Worm (Caenorhabditis elegans) whole organism, L2 larva: Measurements from ENCODE around the gene rft-2.

Experiments used
- C34F6.9 ChIP-seq: fragments of 150-350 bp; optimal IDR thresholded peaks from 2 replicates; lab custom pipeline; 2014; ENCODE audit warnings: missing biosample characterization, missing genetic modification characterization
- F13H6.1 ChIP-seq: sonication (generic microtip); optimal IDR thresholded peaks from 2 replicates; lab custom pipeline; 2016; ENCODE audit warnings: missing genetic modification characterization, missing compliant biosample characterization
- R02D3.7 ChIP-seq: fragments of 150-350 bp; optimal IDR thresholded peaks from 2 replicates; lab custom pipeline; 2014; ENCODE audit warnings: missing biosample characterization, missing genetic modification characterization
- Y55F3AM.14 ChIP-seq: fragments of 200-800 bp; sonication (Bioruptor generic); optimal IDR thresholded peaks from 2 replicates; lab custom pipeline; 2018; ENCODE audit warnings: mild to moderate bottlenecking, missing genetic modification characterization, missing compliant biosample characterization
- alr-1 ChIP-seq: fragments of 150-350 bp; optimal IDR thresholded peaks from 2 replicates; lab custom pipeline; 2014; ENCODE audit warnings: missing biosample characterization, missing genetic modification characterization
- aly-2 ChIP-seq: fragments of 150-350 bp; optimal IDR thresholded peaks from 2 replicates; lab custom pipeline; 2014; ENCODE audit warnings: missing biosample characterization, missing genetic modification characterization
- ama-1 ChIP-seq: fragments of 150-350 bp; optimal IDR thresholded peaks from 2 replicates; lab custom pipeline; 2018; ENCODE audit warnings: inconsistent platforms
- blmp-1 ChIP-seq: sonication (generic microtip); optimal IDR thresholded peaks from 2 replicates; lab custom pipeline; 2017; ENCODE audit warnings: missing genetic modification characterization, mild to moderate bottlenecking, missing compliant biosample characterization, antibody characterized with exemption, moderate library complexity; ENCODE audit not compliant: insufficient read depth
- ceh-16 ChIP-seq: fragments of 150-350 bp; optimal IDR thresholded peaks from 2 replicates; lab custom pipeline; 2014; ENCODE audit warnings: missing biosample characterization, missing genetic modification characterization
- ceh-82 ChIP-seq: fragments of 150-350 bp; optimal IDR thresholded peaks from 2 replicates; lab custom pipeline; 2014; ENCODE audit warnings: missing biosample characterization, missing genetic modification characterization
- crh-2 ChIP-seq: sonication (generic microtip); optimal IDR thresholded peaks from 2 replicates; lab custom pipeline; 2017; ENCODE audit warnings: missing biosample characterization, missing genetic modification characterization
- dmd-4 ChIP-seq: sonication (generic microtip); optimal IDR thresholded peaks from 2 replicates; lab custom pipeline; 2017; ENCODE audit warnings: missing biosample characterization, missing genetic modification characterization
- egl-27 ChIP-seq: sonication (generic microtip); optimal IDR thresholded peaks from 3 replicates; lab custom pipeline; 2017; ENCODE audit warnings: missing biosample characterization, missing genetic modification reagents, missing genetic modification characterization
- elt-1 ChIP-seq: fragments of 150-350 bp; optimal IDR thresholded peaks from 2 replicates; lab custom pipeline; 2014; ENCODE audit warnings: missing biosample characterization, missing genetic modification characterization
- elt-3 ChIP-seq: sonication (generic microtip); optimal IDR thresholded peaks from 2 replicates; lab custom pipeline; 2017; ENCODE audit warnings: missing biosample characterization, missing genetic modification characterization
- fos-1 ChIP-seq: fragments of 150-350 bp; optimal IDR thresholded peaks from 2 replicates; lab custom pipeline; 2014; ENCODE audit warnings: missing biosample characterization, missing genetic modification characterization
- gmeb-1 ChIP-seq: fragments of 150-350 bp; optimal IDR thresholded peaks from 2 replicates; lab custom pipeline; 2014; ENCODE audit warnings: missing biosample characterization, missing genetic modification characterization
- lin-11 ChIP-seq: fragments of 150-350 bp; sonication (generic microtip); optimal IDR thresholded peaks from 2 replicates; lab custom pipeline; 2014; ENCODE audit warnings: missing biosample characterization, missing genetic modification characterization, inconsistent platforms, mixed read lengths
- lin-13 ChIP-seq: fragments of 150-350 bp; optimal IDR thresholded peaks from 2 replicates; lab custom pipeline; 2014; ENCODE audit warnings: missing biosample characterization, missing genetic modification reagents, missing genetic modification characterization
- lsy-2 ChIP-seq, 2 experiments: fragments of 150-350 bp in 1 of 2; sonication (generic microtip) in 1 of 2; optimal IDR thresholded peaks; 2 replicates each; lab custom pipeline; 2014 to 2017; ENCODE audit warnings: missing biosample characterization in 2 of 2, missing genetic modification characterization in 2 of 2
- mab-5 ChIP-seq: fragments of 150-350 bp; optimal IDR thresholded peaks from 2 replicates; lab custom pipeline; 2014; ENCODE audit warnings: missing biosample characterization, missing genetic modification characterization
- mbf-1 ChIP-seq: sonication (generic microtip); optimal IDR thresholded peaks from 2 replicates; lab custom pipeline; 2017; ENCODE audit warnings: missing biosample characterization, missing genetic modification characterization
- mdl-1 ChIP-seq, 2 experiments: fragments of 150-350 bp in 1 of 2; sonication (generic microtip) in 1 of 2; optimal IDR thresholded peaks; 2 replicates each; lab custom pipeline; 2017; ENCODE audit warnings: missing biosample characterization in 2 of 2, missing genetic modification characterization in 2 of 2
- nhr-10 ChIP-seq: sonication (generic microtip); optimal IDR thresholded peaks from 2 replicates; lab custom pipeline; 2017; ENCODE audit warnings: missing biosample characterization, missing genetic modification characterization
- nhr-11 ChIP-seq: fragments of 150-350 bp; optimal IDR thresholded peaks from 2 replicates; lab custom pipeline; 2014; ENCODE audit warnings: missing biosample characterization, missing genetic modification characterization
- nhr-12 ChIP-seq: fragments of 150-350 bp; optimal IDR thresholded peaks from 2 replicates; lab custom pipeline; 2014; ENCODE audit warnings: missing biosample characterization, missing genetic modification characterization
- nhr-129 ChIP-seq: fragments of 150-350 bp; optimal IDR thresholded peaks from 2 replicates; lab custom pipeline; 2014; ENCODE audit warnings: missing biosample characterization, missing genetic modification characterization
- nhr-21 ChIP-seq: fragments of 150-350 bp; optimal IDR thresholded peaks from 2 replicates; lab custom pipeline; 2014; ENCODE audit warnings: missing biosample characterization, missing genetic modification characterization
- nhr-23 ChIP-seq: fragments of 150-350 bp; optimal IDR thresholded peaks from 2 replicates; lab custom pipeline; 2014; ENCODE audit warnings: missing biosample characterization, missing genetic modification reagents, missing genetic modification characterization
- nhr-237 ChIP-seq: fragments of 150-350 bp; optimal IDR thresholded peaks from 2 replicates; lab custom pipeline; 2014; ENCODE audit warnings: missing biosample characterization, missing genetic modification characterization
- nhr-25 ChIP-seq: fragments of 150-350 bp; sonication (generic microtip); optimal IDR thresholded peaks from 3 replicates; lab custom pipeline; 2014; ENCODE audit warnings: missing biosample characterization, missing genetic modification characterization
- nhr-6 ChIP-seq: fragments of 150-350 bp; optimal IDR thresholded peaks from 2 replicates; lab custom pipeline; 2014; ENCODE audit warnings: missing biosample characterization, missing genetic modification characterization
- nhr-77 ChIP-seq: fragments of 150-350 bp; optimal IDR thresholded peaks from 2 replicates; lab custom pipeline; 2014; ENCODE audit warnings: missing biosample characterization, missing genetic modification characterization
- peb-1 ChIP-seq: fragments of 150-350 bp; optimal IDR thresholded peaks from 2 replicates; lab custom pipeline; 2014; ENCODE audit warnings: missing biosample characterization, missing genetic modification characterization
- sem-4 ChIP-seq: fragments of 150-350 bp; optimal IDR thresholded peaks from 2 replicates; lab custom pipeline; 2014; ENCODE audit warnings: missing biosample characterization, missing genetic modification reagents, missing genetic modification characterization
- skn-1 ChIP-seq: sonication (generic microtip); optimal IDR thresholded peaks from 2 replicates; lab custom pipeline; 2017; ENCODE audit warnings: missing biosample characterization, missing genetic modification characterization
- sma-3 ChIP-seq: sonication (generic microtip); optimal IDR thresholded peaks from 2 replicates; lab custom pipeline; 2016; ENCODE audit warnings: missing genetic modification reagents, missing genetic modification characterization, missing compliant biosample characterization
- sma-9 ChIP-seq, 2 experiments: fragments of 150-350 bp in 1 of 2; sonication (generic microtip) in 1 of 2; optimal IDR thresholded peaks; 2 replicates each; lab custom pipeline; 2014 to 2016; ENCODE audit warnings: missing genetic modification characterization in 2 of 2, mild to moderate bottlenecking in 1 of 2, missing biosample characterization in 1 of 2, missing compliant biosample characterization in 1 of 2, missing genetic modification reagents in 1 of 2, moderate library complexity in 1 of 2
- snpc-4 ChIP-seq: fragments of 150-350 bp; optimal IDR thresholded peaks from 2 replicates; lab custom pipeline; 2014; ENCODE audit warnings: missing biosample characterization, missing genetic modification characterization
- unc-39 ChIP-seq: fragments of 150-350 bp; optimal IDR thresholded peaks from 2 replicates; lab custom pipeline; 2014; ENCODE audit warnings: missing biosample characterization, missing genetic modification characterization
- unc-55 ChIP-seq: fragments of 150-350 bp; sonication (generic microtip); optimal IDR thresholded peaks from 3 replicates; lab custom pipeline; 2014; ENCODE audit warnings: missing biosample characterization, missing genetic modification reagents, missing genetic modification characterization
- unc-62 ChIP-seq: fragments of 150-350 bp; optimal IDR thresholded peaks from 2 replicates; lab custom pipeline; 2014; ENCODE audit warnings: missing biosample characterization, missing genetic modification reagents, missing genetic modification characterization
- zag-1 ChIP-seq: fragments of 150-350 bp; optimal IDR thresholded peaks from 2 replicates; lab custom pipeline; 2014; ENCODE audit warnings: missing biosample characterization, missing genetic modification characterization
- ztf-1 ChIP-seq: fragments of 200-800 bp; sonication (Bioruptor generic); conservative IDR thresholded peaks from 2 replicates; pipeline ENCODE4 v1.3.6; 2022; ENCODE audit warnings: missing genetic modification characterization, missing compliant biosample characterization
- ztf-11 ChIP-seq: sonication (generic microtip); optimal IDR thresholded peaks from 2 replicates; lab custom pipeline; 2017; ENCODE audit warnings: missing biosample characterization, missing genetic modification characterization

The rft-2 gene

DNA sequence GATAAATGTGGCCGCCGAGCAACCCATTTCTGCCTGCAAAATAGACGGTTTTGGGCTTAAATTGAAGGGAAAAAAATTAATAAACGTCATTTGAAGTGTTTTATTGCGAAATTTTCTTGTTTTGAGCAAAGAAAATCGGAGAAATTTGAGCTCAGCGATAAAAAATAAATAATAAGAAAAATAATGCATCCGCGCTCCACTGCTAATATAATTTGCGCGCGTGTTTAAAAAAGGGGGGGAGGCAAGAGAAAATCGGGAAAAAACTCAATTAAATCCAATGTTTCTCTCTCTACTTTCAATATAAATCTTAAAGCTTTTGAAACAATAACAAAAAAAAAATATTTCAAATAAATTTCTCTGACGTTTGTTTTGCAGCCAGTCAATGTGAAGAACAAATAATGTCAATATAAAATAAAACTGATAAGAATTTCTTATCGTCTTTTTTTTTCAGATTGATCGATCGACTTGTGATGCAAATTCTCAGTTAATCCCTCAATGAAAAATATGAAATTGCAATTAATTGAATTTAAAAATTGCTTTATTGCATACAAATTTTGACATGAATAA is at the start of gene rft-2:
TSS of gene rft-2 (minus strand) at position 41 of the 567 bp plus-strand sequence.
- TF ChIP-seq ztf-11 (tag; lab: Kevin White, UChicago) (no peak), alr-1 (tag; lab: Kevin White, UChicago) (no peak), elt-3 (tag; lab: Kevin White, UChicago) (no peak), R02D3.7 (tag; lab: Kevin White, UChicago) (no peak), C34F6.9 (tag; lab: Kevin White, UChicago) (peak; percentile 52), mdl-1 (tag; optimal IDR thresholded peaks at IDR 0.05; lab: Kevin White, UChicago) (no peak), nhr-10 (tag; lab: Kevin White, UChicago) (no peak), lin-13 (peak; percentile 62), ztf-1 (GFP tag; lab: Robert Waterston, UW) (no peak), blmp-1 (tag; lab: Kevin White, UChicago) (no peak), zag-1 (tag; lab: Kevin White, UChicago) (no peak), sma-3 (GFP tag; lab: Kevin White, UChicago) (peak; percentile 13), mab-5 (peak; percentile 11), lin-11 (no peak), nhr-11 (tag; lab: Kevin White, UChicago) (no peak), lsy-2 (tag; optimal IDR thresholded peaks at IDR 0.05; lab: Kevin White, UChicago) (peak; percentile 49 to 81), nhr-129 (no peak), nhr-25 (tag; lab: Kevin White, UChicago) (peak; percentile 31), nhr-23 (tag; lab: Kevin White, UChicago) (no peak), nhr-6 (tag; lab: Kevin White, UChicago) (no peak), fos-1 (tag; lab: Kevin White, UChicago) (peak; percentile 53), snpc-4 (tag; lab: Kevin White, UChicago) (no peak), gmeb-1 (tag; lab: Kevin White, UChicago) (peak; percentile 96), egl-27 (tag; lab: Kevin White, UChicago) (no peak), dmd-4 (tag; lab: Kevin White, UChicago) (no peak), ama-1 (lab: Kevin White, UChicago) (no peak), sma-9 (GFP tag; optimal IDR thresholded peaks at IDR 0.05; lab: Kevin White, UChicago) (no peak), sma-9 (tag; optimal IDR thresholded peaks at IDR 0.05; lab: Kevin White, UChicago) (no peak), unc-39 (no peak), nhr-21 (tag; lab: Kevin White, UChicago) (no peak), unc-62 (no peak), aly-2 (no peak), sem-4 (tag; lab: Kevin White, UChicago) (peak; percentile 46), elt-1 (no peak), crh-2 (tag; lab: Kevin White, UChicago) (peak; percentile 55), skn-1 (tag; lab: Kevin White, UChicago) (no peak), peb-1 (tag; lab: Kevin White, UChicago) (no peak), Y55F3AM.14 (peak; percentile 32), nhr-237 (no peak), nhr-12 (tag; lab: Kevin White, UChicago) (no peak), mbf-1 (tag; lab: Kevin White, UChicago) (no peak), nhr-77 (no peak), ceh-16 (tag; lab: Kevin White, UChicago) (no peak), ceh-82 (tag; lab: Kevin White, UChicago) (no peak), unc-55 (GFP tag; lab: Kevin White, UChicago) (peak; percentile 80), F13H6.1 (tag; lab: Kevin White, UChicago) (no peak)
